Fruit fly (Drosophila melanogaster) whole organism, embryonic: Measurements from ENCODE around the gene nAChRalpha3.

Source experiments
- Asciz ChIP-seq: fragments of 200-800 bp; sonication (Bioruptor generic); optimal IDR thresholded peaks from 2 replicates; lab custom pipeline; 2017; ENCODE audit warnings: missing biosample characterization, mild to moderate bottlenecking, missing genetic modification characterization, missing genetic modification reagents
- B-H2 ChIP-seq: fragments of 200-800 bp; sonication (Bioruptor generic); optimal IDR thresholded peaks from 2 replicates; lab custom pipeline; 2018; ENCODE audit warnings: missing biosample characterization, mild to moderate bottlenecking, missing genetic modification characterization
- CG10654 ChIP-seq: fragments of 200-800 bp; sonication (Bioruptor generic); optimal IDR thresholded peaks from 2 replicates; lab custom pipeline; 2016; ENCODE audit warnings: missing biosample characterization, missing genetic modification characterization
- CG11093 ChIP-seq: fragments of 200-800 bp; sonication (Bioruptor generic); IDR thresholded peaks from 3 replicates; pipeline ENCODE4 v1.3.6; 2022; ENCODE audit warnings: missing biosample characterization, missing genetic modification characterization
- CG11398 ChIP-seq: fragments of 200-800 bp; sonication (Bioruptor generic); optimal IDR thresholded peaks from 2 replicates; lab custom pipeline; 2016; ENCODE audit warnings: missing biosample characterization, missing genetic modification characterization
- CG11504 ChIP-seq: fragments of 200-800 bp; sonication (Bioruptor generic); optimal IDR thresholded peaks from 3 replicates; lab custom pipeline; 2019; ENCODE audit warnings: missing biosample characterization, mild to moderate bottlenecking, missing genetic modification characterization, moderate library complexity
- CG12219 ChIP-seq: fragments of 200-800 bp; sonication (Bioruptor generic); optimal IDR thresholded peaks from 3 replicates; lab custom pipeline; 2018; ENCODE audit warnings: missing biosample characterization, mild to moderate bottlenecking, missing genetic modification characterization
- CG13624 ChIP-seq: fragments of 200-800 bp; sonication (Bioruptor generic); optimal IDR thresholded peaks from 2 replicates; lab custom pipeline; 2016; ENCODE audit warnings: missing biosample characterization, missing genetic modification characterization
- CG15601 ChIP-seq: fragments of 200-800 bp; sonication (Bioruptor generic); optimal IDR thresholded peaks from 3 replicates; lab custom pipeline; 2019; ENCODE audit warnings: missing biosample characterization, mild to moderate bottlenecking, missing genetic modification characterization, moderate library complexity
- CG1603 ChIP-seq: fragments of 200-800 bp; sonication (Bioruptor generic); optimal IDR thresholded peaks from 2 replicates; lab custom pipeline; 2019; ENCODE audit warnings: missing biosample characterization, mild to moderate bottlenecking, missing genetic modification characterization, moderate library complexity
- CG1647 ChIP-seq: fragments of 200-800 bp; sonication (Bioruptor generic); optimal IDR thresholded peaks from 3 replicates; lab custom pipeline; 2016; ENCODE audit warnings: missing biosample characterization, missing genetic modification characterization
- CG31365 ChIP-seq: fragments of 200-800 bp; sonication (Bioruptor generic); optimal IDR thresholded peaks from 2 replicates; lab custom pipeline; 2018; ENCODE audit warnings: missing biosample characterization, mild to moderate bottlenecking, missing genetic modification characterization
- CG31441 ChIP-seq: fragments of 200-800 bp; sonication (Bioruptor generic); IDR thresholded peaks from 2 replicates; pipeline ENCODE4 v1.3.6; 2022; ENCODE audit warnings: missing biosample characterization, missing genetic modification characterization
- CG32772 ChIP-seq: fragments of 200-800 bp; sonication (Bioruptor generic); IDR thresholded peaks from 2 replicates; pipeline ENCODE4 v1.3.6; 2022; ENCODE audit warnings: missing biosample characterization, missing genetic modification characterization
- CG3847 ChIP-seq: fragments of 200-800 bp; sonication (Bioruptor generic); IDR thresholded peaks from 2 replicates; pipeline ENCODE4 v1.3.6; 2022; ENCODE audit warnings: missing biosample characterization, missing genetic modification characterization
- CG4854 ChIP-seq: fragments of 200-800 bp; sonication (Bioruptor generic); optimal IDR thresholded peaks from 2 replicates; lab custom pipeline; 2016; ENCODE audit warnings: missing biosample characterization, missing genetic modification characterization, inconsistent platforms
- CG6654 ChIP-seq: fragments of 200-800 bp; sonication (Bioruptor generic); optimal IDR thresholded peaks from 2 replicates; lab custom pipeline; 2017; ENCODE audit warnings: missing biosample characterization, mild to moderate bottlenecking, missing genetic modification characterization
- CG8924 ChIP-seq: fragments of 200-800 bp; optimal IDR thresholded peaks from 3 replicates; lab custom pipeline; 2019; ENCODE audit warnings: missing biosample characterization, mild to moderate bottlenecking, missing genetic modification characterization, moderate library complexity
- CTCF ChIP-seq: fragments of 200-800 bp; sonication (Bioruptor generic); optimal IDR thresholded peaks from 2 replicates; lab custom pipeline; 2017; ENCODE audit warnings: missing biosample characterization, mild to moderate bottlenecking, missing genetic modification characterization, moderate library complexity
- Chrac-16 ChIP-seq: fragments of 200-800 bp; sonication (Bioruptor generic); optimal IDR thresholded peaks from 3 replicates; lab custom pipeline; 2016; ENCODE audit warnings: missing biosample characterization, missing genetic modification characterization
- D19B ChIP-seq: fragments of 200-800 bp; sonication (Bioruptor generic); optimal IDR thresholded peaks from 2 replicates; lab custom pipeline; 2017; ENCODE audit warnings: missing biosample characterization, mild to moderate bottlenecking, missing genetic modification characterization
- E2f1 ChIP-seq: fragments of 200-800 bp; sonication (Bioruptor generic); IDR thresholded peaks from 2 replicates; pipeline ENCODE4 v1.3.6; 2022; ENCODE audit warnings: missing biosample characterization, missing genetic modification characterization
- Fer2 ChIP-seq: fragments of 200-800 bp; sonication (Bioruptor generic); optimal IDR thresholded peaks from 2 replicates; lab custom pipeline; 2018; ENCODE audit warnings: missing biosample characterization, mild to moderate bottlenecking, missing genetic modification characterization, moderate library complexity
- H2.0 ChIP-seq: fragments of 200-800 bp; sonication (Bioruptor generic); IDR thresholded peaks from 2 replicates; pipeline ENCODE4 v1.3.6; 2022; ENCODE audit warnings: missing biosample characterization, missing genetic modification characterization
- HLH54F ChIP-seq: fragments of 200-800 bp; sonication (Bioruptor generic); optimal IDR thresholded peaks from 3 replicates; lab custom pipeline; 2016; ENCODE audit warnings: missing biosample characterization, missing genetic modification characterization
- Hmr ChIP-seq: fragments of 200-800 bp; sonication (Bioruptor generic); optimal IDR thresholded peaks from 3 replicates; lab custom pipeline; 2017; ENCODE audit warnings: mild to moderate bottlenecking, missing biosample characterization, missing genetic modification reagents, missing genetic modification characterization
- Hr51 ChIP-seq, 2 experiments: fragments of 200-800 bp; sonication (Bioruptor generic); optimal IDR thresholded peaks; 2 replicates in 1 of 2; 3 replicates in 1 of 2; lab custom pipeline; 2016 to 2018; ENCODE audit warnings: missing biosample characterization in 2 of 2, missing genetic modification characterization in 2 of 2, mild to moderate bottlenecking in 1 of 2, moderate library complexity in 1 of 2
- Hsf ChIP-seq: fragments of 200-800 bp; sonication (Bioruptor generic); optimal IDR thresholded peaks from 3 replicates; lab custom pipeline; 2016; ENCODE audit warnings: missing biosample characterization, missing genetic modification characterization
- MTF-1 ChIP-seq: fragments of 200-800 bp; sonication (Bioruptor generic); optimal IDR thresholded peaks from 2 replicates; lab custom pipeline; 2018; ENCODE audit warnings: missing biosample characterization, mild to moderate bottlenecking, missing genetic modification characterization, borderline replicate concordance
- Side ChIP-seq: fragments of 200-800 bp; sonication (Bioruptor generic); optimal IDR thresholded peaks from 2 replicates; lab custom pipeline; 2016; ENCODE audit warnings: missing biosample characterization, missing genetic modification characterization
- aop ChIP-seq: fragments of 200-800 bp; sonication (Bioruptor generic); IDR thresholded peaks from 2 replicates; pipeline ENCODE4 v1.3.6; 2022; ENCODE audit warnings: missing biosample characterization, missing genetic modification characterization
- ato ChIP-seq: fragments of 200-800 bp; sonication (Bioruptor generic); IDR thresholded peaks from 2 replicates; pipeline ENCODE4 v1.3.6; 2022; ENCODE audit warnings: missing biosample characterization, missing genetic modification characterization; ENCODE audit not compliant: partially characterized antibody
- chinmo ChIP-seq: fragments of 200-800 bp; sonication (Bioruptor generic); IDR thresholded peaks from 4 replicates; pipeline ENCODE4 v1.3.6; 2022; ENCODE audit warnings: missing biosample characterization, missing genetic modification characterization; ENCODE audit not compliant: partially characterized antibody
- dimm ChIP-seq: fragments of 200-800 bp; sonication (Bioruptor generic); IDR thresholded peaks from 2 replicates; pipeline ENCODE4 v1.3.6; 2022; ENCODE audit warnings: missing biosample characterization, missing genetic modification characterization
- dysf ChIP-seq: fragments of 200-800 bp; sonication (Bioruptor generic); IDR thresholded peaks from 3 replicates; pipeline ENCODE4 v1.3.6; 2022; ENCODE audit warnings: missing biosample characterization, missing genetic modification characterization
- emc ChIP-seq: fragments of 200-800 bp; sonication (Bioruptor generic); optimal IDR thresholded peaks from 2 replicates; lab custom pipeline; 2016; ENCODE audit warnings: missing biosample characterization, missing genetic modification characterization
- fd3F ChIP-seq: fragments of 200-800 bp; sonication (Bioruptor generic); optimal IDR thresholded peaks from 2 replicates; lab custom pipeline; 2018; ENCODE audit warnings: missing biosample characterization, mild to moderate bottlenecking, missing genetic modification characterization, moderate library complexity
- hkb ChIP-seq, 2 experiments: fragments of 200-800 bp in 1 of 2; fragments of >200 bp in 1 of 2; sonication (Bioruptor generic) in 1 of 2; IDR thresholded peaks in 1 of 2; optimal IDR thresholded peaks in 1 of 2; 2 replicates each; pipeline versions ENCODE4 v1.3.6 to Lab custom; 2017 to 2022; ENCODE audit warnings: missing biosample characterization in 1 of 2, missing genetic modification characterization in 1 of 2
- inv ChIP-seq: fragments of 200-800 bp; sonication (Bioruptor generic); IDR thresholded peaks from 2 replicates; pipeline ENCODE4 v1.3.6; 2022; ENCODE audit warnings: missing biosample characterization, missing genetic modification characterization; ENCODE audit not compliant: partially characterized antibody
- org-1 ChIP-seq: fragments of 200-800 bp; sonication (Bioruptor generic); optimal IDR thresholded peaks from 2 replicates; lab custom pipeline; 2017; ENCODE audit warnings: missing biosample characterization, missing genetic modification characterization
- pb ChIP-seq: fragments of 200-800 bp; sonication (Bioruptor generic); optimal IDR thresholded peaks from 3 replicates; lab custom pipeline; 2016; ENCODE audit warnings: missing biosample characterization, missing genetic modification characterization
- pho ChIP-seq: fragments of 200-800 bp; sonication (Bioruptor generic); optimal IDR thresholded peaks from 2 replicates; lab custom pipeline; 2016; ENCODE audit warnings: missing biosample characterization, missing genetic modification characterization
- pnt ChIP-seq: fragments of 200-800 bp; sonication (Bioruptor generic); optimal IDR thresholded peaks from 3 replicates; lab custom pipeline; 2016; ENCODE audit warnings: missing biosample characterization, missing genetic modification characterization
- pzg ChIP-seq: fragments of 200-800 bp; sonication (Bioruptor generic); optimal IDR thresholded peaks from 3 replicates; lab custom pipeline; 2018; ENCODE audit warnings: missing biosample characterization, mild to moderate bottlenecking, missing genetic modification characterization, moderate library complexity
- ro ChIP-seq: fragments of 200-800 bp; sonication (Bioruptor generic); IDR thresholded peaks from 2 replicates; pipeline ENCODE4 v1.3.6; 2022; ENCODE audit warnings: missing biosample characterization, missing genetic modification characterization
- sc ChIP-seq, 3 experiments: fragments of >200 bp in 2 of 3; fragments of 200-800 bp in 1 of 3; sonication (Bioruptor generic) in 1 of 3; optimal IDR thresholded peaks; 2 replicates in 2 of 3; 3 replicates in 1 of 3; lab custom pipeline; 2017; ENCODE audit warnings: mild to moderate bottlenecking in 1 of 3, missing biosample characterization in 1 of 3, missing genetic modification characterization in 1 of 3, missing genetic modification reagents in 1 of 3
- stwl ChIP-seq: fragments of 200-800 bp; sonication (Bioruptor generic); optimal IDR thresholded peaks from 3 replicates; lab custom pipeline; 2018; ENCODE audit warnings: missing biosample characterization, mild to moderate bottlenecking, missing genetic modification characterization, moderate library complexity
- tio ChIP-seq: fragments of 200-800 bp; sonication (Bioruptor generic); optimal IDR thresholded peaks from 2 replicates; lab custom pipeline; 2017; ENCODE audit warnings: missing biosample characterization, missing genetic modification characterization, inconsistent platforms
- tll ChIP-seq, 2 experiments: fragments of 200-800 bp in 1 of 2; fragments of >200 bp in 1 of 2; sonication (Bioruptor generic) in 1 of 2; optimal IDR thresholded peaks; 2 replicates each; lab custom pipeline; 2017 to 2019; ENCODE audit warnings: missing biosample characterization in 2 of 2, missing genetic modification characterization in 2 of 2, mild to moderate bottlenecking in 1 of 2, moderate library complexity in 1 of 2
- wor ChIP-seq: fragments of 200-800 bp; sonication (Bioruptor generic); IDR thresholded peaks from 2 replicates; pipeline ENCODE4 v1.3.6; 2022; ENCODE audit warnings: missing biosample characterization, missing genetic modification characterization

The nAChRalpha3 gene

dm6 chrX:8233167-8233566, 133.8 kb downstream of the nAChRalpha3 start (continued):
- TF ChIP-seq tll (GFP tag; optimal IDR thresholded peaks at IDR 0.05; lab: Kevin White, UChicago) (no peak), B-H2 (GFP tag; lab: Kevin White, UChicago) (peak; percentile 40), pzg (GFP tag; lab: Kevin White, UChicago) (no peak), Fer2 (tag; lab: Kevin White, UChicago) (no peak), CG11093 (GFP tag; lab: Robert Waterston, UW) (no peak), Hmr (GFP tag; lab: Kevin White, UChicago) (peak; percentile 53), D19B (GFP tag; lab: Kevin White, UChicago) (peak; percentile 96), pnt (no peak), HLH54F (GFP tag; lab: Kevin White, UChicago) (peak; percentile 31), CG11504 (tag; lab: Kevin White, UChicago) (no peak), CG31441 (GFP tag; lab: Robert Waterston, UW) (no peak), dimm (GFP tag; lab: Robert Waterston, UW) (no peak), CG32772 (GFP tag; lab: Robert Waterston, UW) (peak; percentile 35; the same call in 1 of the 2 replicates), pho (GFP tag; lab: Kevin White, UChicago) (peak; percentile 21), wor (GFP tag; lab: Robert Waterston, UW) (no peak), CG15601 (no peak), CG13624 (GFP tag; lab: Kevin White, UChicago) (peak; percentile 43), aop (GFP tag; lab: Robert Waterston, UW) (no peak), org-1 (GFP tag; lab: Kevin White, UChicago) (no peak), CG1603 (no peak), ro (GFP tag; lab: Robert Waterston, UW) (no peak), dysf (peak; percentile 43; the same call in 2 of the 3 replicates), Asciz (GFP tag; lab: Kevin White, UChicago) (no peak), Hsf (GFP tag; lab: Kevin White, UChicago) (peak; percentile 32), stwl (tag; lab: Kevin White, UChicago) (no peak), chinmo (GFP tag; lab: Robert Waterston, UW) (0 out of 4 replicates have a peak, but pooled peaks have one; percentile 54), sc (optimal IDR thresholded peaks at IDR 0.05; lab: Kevin White, UChicago) (no peak), sc (GFP tag; optimal IDR thresholded peaks at IDR 0.05; lab: Kevin White, UChicago) (no peak), CG6654 (GFP tag; lab: Kevin White, UChicago) (no peak), MTF-1 (GFP tag; lab: Kevin White, UChicago) (no peak), H2.0 (no peak), CG10654 (GFP tag; lab: Kevin White, UChicago) (no peak), E2f1 (GFP tag; lab: Robert Waterston, UW) (no peak), CG11398 (GFP tag; lab: Kevin White, UChicago) (no peak), hkb (optimal IDR thresholded peaks at IDR 0.05; lab: Kevin White, UChicago) (no peak), hkb (GFP tag; IDR thresholded peaks at IDR 0.05; lab: Robert Waterston, UW) (0 out of 2 replicates have a peak, but pooled peaks have one; percentile 16), CG4854 (peak; percentile 0), Side (GFP tag; lab: Kevin White, UChicago) (peak; percentile 10), fd3F (GFP tag; lab: Kevin White, UChicago) (no peak), CG12219 (GFP tag; lab: Kevin White, UChicago) (no peak), Hr51 (GFP tag; optimal IDR thresholded peaks at IDR 0.05; lab: Kevin White, UChicago) (no peak), pb (no peak), tio (GFP tag; lab: Kevin White, UChicago) (no peak), inv (GFP tag; lab: Robert Waterston, UW) (no peak), CG8924 (tag; lab: Kevin White, UChicago) (peak; percentile 5), CTCF (no peak), emc (no peak), CG3847 (GFP tag; lab: Robert Waterston, UW) (no peak), CG1647 (GFP tag; lab: Kevin White, UChicago) (no peak), Chrac-16 (GFP tag; lab: Kevin White, UChicago) (no peak), CG31365 (tag; lab: Kevin White, UChicago) (no peak), ato (GFP tag; lab: Robert Waterston, UW) (no peak)
